Fruit fly (Drosophila melanogaster) whole organism, embryonic: Measurements from ENCODE around the gene CG6966.

Experiments used
- Atf-2 ChIP-seq: fragments of 200-800 bp; sonication (Bioruptor generic); optimal IDR thresholded peaks from 2 replicates; lab custom pipeline; 2016; ENCODE audit warnings: missing biosample characterization, missing genetic modification characterization
- Atf3 ChIP-seq: fragments of 200-800 bp; sonication (Bioruptor generic); optimal IDR thresholded peaks from 3 replicates; lab custom pipeline; 2016; ENCODE audit warnings: missing biosample characterization, missing genetic modification characterization
- B-H2 ChIP-seq: fragments of 200-800 bp; sonication (Bioruptor generic); optimal IDR thresholded peaks from 2 replicates; lab custom pipeline; 2018; ENCODE audit warnings: missing biosample characterization, mild to moderate bottlenecking, missing genetic modification characterization
- Bgb ChIP-seq: fragments of 200-800 bp; sonication (Bioruptor generic); IDR thresholded peaks from 2 replicates; pipeline ENCODE4 v1.3.6; 2022; ENCODE audit warnings: missing biosample characterization, missing genetic modification characterization; ENCODE audit not compliant: partially characterized antibody
- Bteb2 ChIP-seq: fragments of 200-800 bp; sonication (Bioruptor generic); optimal IDR thresholded peaks from 2 replicates; lab custom pipeline; 2016; ENCODE audit warnings: missing biosample characterization, missing genetic modification characterization
- CG10147 ChIP-seq: fragments of 200-800 bp; sonication (Bioruptor generic); optimal IDR thresholded peaks from 2 replicates; lab custom pipeline; 2019; ENCODE audit warnings: missing biosample characterization, mild to moderate bottlenecking, missing genetic modification characterization, moderate library complexity
- CG10209 ChIP-seq: fragments of 200-800 bp; sonication (Bioruptor generic); optimal IDR thresholded peaks from 3 replicates; lab custom pipeline; 2017; ENCODE audit warnings: missing biosample characterization, mild to moderate bottlenecking, missing genetic modification characterization, missing genetic modification reagents
- CG10654 ChIP-seq: fragments of 200-800 bp; sonication (Bioruptor generic); optimal IDR thresholded peaks from 2 replicates; lab custom pipeline; 2016; ENCODE audit warnings: missing biosample characterization, missing genetic modification characterization
- CG11723 ChIP-seq: fragments of 200-800 bp; sonication (Bioruptor generic); optimal IDR thresholded peaks from 2 replicates; lab custom pipeline; 2017; ENCODE audit warnings: missing biosample characterization, mild to moderate bottlenecking, missing genetic modification characterization
- CG14441 ChIP-seq: fragments of 200-800 bp; sonication (Bioruptor generic); IDR thresholded peaks from 2 replicates; pipeline ENCODE4 v1.3.6; 2022; ENCODE audit warnings: missing biosample characterization, missing genetic modification characterization
- CG15011 ChIP-seq: fragments of 200-800 bp; sonication (Bioruptor generic); optimal IDR thresholded peaks from 3 replicates; lab custom pipeline; 2018; ENCODE audit warnings: missing biosample characterization, mild to moderate bottlenecking, missing genetic modification characterization
- CG18476 ChIP-seq: fragments of 200-800 bp; sonication (Bioruptor generic); optimal IDR thresholded peaks from 2 replicates; lab custom pipeline; 2016; ENCODE audit warnings: missing biosample characterization, mild to moderate bottlenecking, missing genetic modification characterization
- CG18619 ChIP-seq: fragments of 200-800 bp; sonication (Bioruptor generic); optimal IDR thresholded peaks from 3 replicates; lab custom pipeline; 2017; ENCODE audit warnings: missing biosample characterization, mild to moderate bottlenecking, missing genetic modification characterization
- CG32767 ChIP-seq: fragments of 200-800 bp; sonication (Bioruptor generic); IDR thresholded peaks from 2 replicates; pipeline ENCODE4 v1.3.6; 2022; ENCODE audit warnings: missing biosample characterization, missing genetic modification characterization
- CG33557 ChIP-seq: fragments of 200-800 bp; sonication (Bioruptor generic); optimal IDR thresholded peaks from 2 replicates; lab custom pipeline; 2019; ENCODE audit warnings: missing biosample characterization, mild to moderate bottlenecking, missing genetic modification characterization, moderate library complexity
- CG34224 ChIP-seq: fragments of 200-800 bp; sonication (Bioruptor generic); IDR thresholded peaks from 3 replicates; pipeline ENCODE4 v1.3.6; 2022; ENCODE audit warnings: missing biosample characterization, missing genetic modification characterization; ENCODE audit not compliant: partially characterized antibody
- CG34422 ChIP-seq: fragments of 200-800 bp; sonication (Bioruptor generic); IDR thresholded peaks from 3 replicates; pipeline ENCODE4 v1.3.6; 2022; ENCODE audit warnings: missing biosample characterization, missing genetic modification characterization
- CG4617 ChIP-seq: fragments of 200-800 bp; sonication (Bioruptor generic); optimal IDR thresholded peaks from 3 replicates; lab custom pipeline; 2016; ENCODE audit warnings: missing biosample characterization, missing genetic modification characterization, borderline replicate concordance
- CG4730 ChIP-seq: fragments of 200-800 bp; sonication (Bioruptor generic); IDR thresholded peaks from 2 replicates; pipeline ENCODE4 v1.3.6; 2022; ENCODE audit warnings: missing biosample characterization, missing genetic modification characterization
- CG7556 ChIP-seq: fragments of 200-800 bp; sonication (Bioruptor generic); optimal IDR thresholded peaks from 2 replicates; lab custom pipeline; 2017; ENCODE audit warnings: missing biosample characterization, mild to moderate bottlenecking, missing genetic modification characterization
- CG7928 ChIP-seq: fragments of 200-800 bp; sonication (Bioruptor generic); optimal IDR thresholded peaks from 2 replicates; lab custom pipeline; 2017; ENCODE audit warnings: missing biosample characterization, mild to moderate bottlenecking, missing genetic modification characterization
- CG8089 ChIP-seq: fragments of 200-800 bp; sonication (Bioruptor generic); optimal IDR thresholded peaks from 3 replicates; lab custom pipeline; 2016; ENCODE audit warnings: missing biosample characterization, missing genetic modification characterization
- CG9932 ChIP-seq: fragments of 200-800 bp; sonication (Bioruptor generic); IDR thresholded peaks from 2 replicates; pipeline ENCODE4 v1.3.6; 2022; ENCODE audit warnings: missing biosample characterization, missing genetic modification characterization
- D ChIP-seq, 2 experiments: fragments of 200-800 bp in 1 of 2; fragments of >200 bp in 1 of 2; sonication (Bioruptor generic) in 1 of 2; optimal IDR thresholded peaks; 2 replicates in 1 of 2; 3 replicates in 1 of 2; lab custom pipeline; 2017; ENCODE audit warnings: mild to moderate bottlenecking in 1 of 2, missing biosample characterization in 1 of 2, missing genetic modification characterization in 1 of 2, missing genetic modification reagents in 1 of 2
- Dip3 ChIP-seq: fragments of 200-800 bp; sonication (Bioruptor generic); optimal IDR thresholded peaks from 3 replicates; lab custom pipeline; 2016; ENCODE audit warnings: missing biosample characterization, missing genetic modification characterization
- Dll ChIP-seq: fragments of 200-800 bp; sonication (Bioruptor generic); IDR thresholded peaks from 4 replicates; pipeline ENCODE4 v1.3.6; 2022; ENCODE audit warnings: missing biosample characterization, missing genetic modification characterization; ENCODE audit not compliant: partially characterized antibody
- Doc2 ChIP-seq: fragments of 200-800 bp; sonication (Bioruptor generic); IDR thresholded peaks from 2 replicates; pipeline ENCODE4 v1.3.6; 2022; ENCODE audit warnings: missing biosample characterization, missing genetic modification characterization
- Doc3 ChIP-seq: fragments of 200-800 bp; sonication (Bioruptor generic); IDR thresholded peaks from 3 replicates; pipeline ENCODE4 v1.3.6; 2022; ENCODE audit warnings: missing biosample characterization, missing genetic modification characterization; ENCODE audit not compliant: partially characterized antibody
- ERR ChIP-seq: fragments of 200-800 bp; sonication (Bioruptor generic); optimal IDR thresholded peaks from 2 replicates; lab custom pipeline; 2016; ENCODE audit warnings: missing biosample characterization, missing genetic modification characterization
- Kr ChIP-seq: fragments of 200-800 bp; sonication (Bioruptor generic); optimal IDR thresholded peaks from 2 replicates; lab custom pipeline; 2017; ENCODE audit warnings: missing biosample characterization, mild to moderate bottlenecking, missing genetic modification characterization
- MESR4 ChIP-seq: fragments of 200-800 bp; sonication (Bioruptor generic); optimal IDR thresholded peaks from 2 replicates; lab custom pipeline; 2018; ENCODE audit warnings: missing biosample characterization, mild to moderate bottlenecking, missing genetic modification characterization, moderate library complexity
- NC2α ChIP-seq: fragments of 200-800 bp; sonication (Bioruptor generic); optimal IDR thresholded peaks from 2 replicates; lab custom pipeline; 2016; ENCODE audit warnings: missing biosample characterization, missing genetic modification characterization
- Oli ChIP-seq: fragments of 200-800 bp; sonication (Bioruptor generic); optimal IDR thresholded peaks from 2 replicates; lab custom pipeline; 2018; ENCODE audit warnings: missing biosample characterization, mild to moderate bottlenecking, missing genetic modification characterization, moderate library complexity
- Side ChIP-seq: fragments of 200-800 bp; sonication (Bioruptor generic); optimal IDR thresholded peaks from 2 replicates; lab custom pipeline; 2016; ENCODE audit warnings: missing biosample characterization, missing genetic modification characterization
- aop ChIP-seq: fragments of 200-800 bp; sonication (Bioruptor generic); IDR thresholded peaks from 2 replicates; pipeline ENCODE4 v1.3.6; 2022; ENCODE audit warnings: missing biosample characterization, missing genetic modification characterization
- cad ChIP-seq: fragments of >200 bp; optimal IDR thresholded peaks from 2 replicates; lab custom pipeline; 2017; ENCODE audit warnings: missing biosample characterization, missing genetic modification characterization
- caup ChIP-seq: fragments of 200-800 bp; sonication (Bioruptor generic); optimal IDR thresholded peaks from 3 replicates; lab custom pipeline; 2017; ENCODE audit warnings: missing biosample characterization, mild to moderate bottlenecking, missing genetic modification characterization, moderate library complexity; ENCODE audit not compliant: severe bottlenecking
- chif ChIP-seq, 2 experiments: fragments of 200-800 bp; sonication (Bioruptor generic); optimal IDR thresholded peaks; 3 replicates each; lab custom pipeline; 2016; ENCODE audit warnings: missing biosample characterization in 2 of 2, missing genetic modification characterization in 2 of 2
- dpn ChIP-seq, 2 experiments: fragments of 200-800 bp; sonication (Bioruptor generic); optimal IDR thresholded peaks; 3 replicates each; lab custom pipeline; 2016; ENCODE audit warnings: missing biosample characterization in 2 of 2, missing genetic modification characterization in 2 of 2
- gro ChIP-seq: fragments of 200-800 bp; sonication (Bioruptor generic); optimal IDR thresholded peaks from 2 replicates; lab custom pipeline; 2016; ENCODE audit warnings: missing biosample characterization, missing genetic modification characterization
- hbn ChIP-seq: fragments of 200-800 bp; sonication (Bioruptor generic); IDR thresholded peaks from 2 replicates; pipeline ENCODE4 v1.3.6; 2022; ENCODE audit warnings: missing biosample characterization, missing genetic modification characterization; ENCODE audit not compliant: partially characterized antibody
- hkb ChIP-seq, 2 experiments: fragments of 200-800 bp in 1 of 2; fragments of >200 bp in 1 of 2; sonication (Bioruptor generic) in 1 of 2; IDR thresholded peaks in 1 of 2; optimal IDR thresholded peaks in 1 of 2; 2 replicates each; pipeline versions ENCODE4 v1.3.6 to Lab custom; 2017 to 2022; ENCODE audit warnings: missing biosample characterization in 1 of 2, missing genetic modification characterization in 1 of 2
- hth ChIP-seq: fragments of >200 bp; optimal IDR thresholded peaks from 2 replicates; lab custom pipeline; 2017; ENCODE audit warnings: inconsistent platforms
- insv ChIP-seq, 2 experiments: fragments of 200-800 bp; sonication (Bioruptor generic); optimal IDR thresholded peaks; 3 replicates each; lab custom pipeline; 2016 to 2018; ENCODE audit warnings: missing biosample characterization in 2 of 2, missing genetic modification characterization in 2 of 2
- jigr1 ChIP-seq: fragments of 200-800 bp; sonication (Bioruptor generic); IDR thresholded peaks from 3 replicates; pipeline ENCODE4 v1.3.6; 2022; ENCODE audit warnings: missing biosample characterization, missing genetic modification characterization
- jumu ChIP-seq: fragments of 200-800 bp; sonication (Bioruptor generic); optimal IDR thresholded peaks from 3 replicates; lab custom pipeline; 2016; ENCODE audit warnings: missing biosample characterization, missing genetic modification characterization
- ro ChIP-seq: fragments of 200-800 bp; sonication (Bioruptor generic); IDR thresholded peaks from 2 replicates; pipeline ENCODE4 v1.3.6; 2022; ENCODE audit warnings: missing biosample characterization, missing genetic modification characterization
- run ChIP-seq: fragments of 200-800 bp; sonication (Bioruptor generic); optimal IDR thresholded peaks from 3 replicates; lab custom pipeline; 2018; ENCODE audit warnings: missing biosample characterization, mild to moderate bottlenecking, missing genetic modification characterization
- trem ChIP-seq: fragments of 200-800 bp; optimal IDR thresholded peaks from 3 replicates; lab custom pipeline; 2019; ENCODE audit warnings: missing biosample characterization, mild to moderate bottlenecking, missing genetic modification characterization, moderate library complexity
- zen2 ChIP-seq: fragments of 200-800 bp; sonication (Bioruptor generic); IDR thresholded peaks from 3 replicates; pipeline ENCODE4 v1.3.6; 2022; ENCODE audit warnings: missing biosample characterization, missing genetic modification characterization; ENCODE audit not compliant: partially characterized antibody

CG6966 gene

DNA sequence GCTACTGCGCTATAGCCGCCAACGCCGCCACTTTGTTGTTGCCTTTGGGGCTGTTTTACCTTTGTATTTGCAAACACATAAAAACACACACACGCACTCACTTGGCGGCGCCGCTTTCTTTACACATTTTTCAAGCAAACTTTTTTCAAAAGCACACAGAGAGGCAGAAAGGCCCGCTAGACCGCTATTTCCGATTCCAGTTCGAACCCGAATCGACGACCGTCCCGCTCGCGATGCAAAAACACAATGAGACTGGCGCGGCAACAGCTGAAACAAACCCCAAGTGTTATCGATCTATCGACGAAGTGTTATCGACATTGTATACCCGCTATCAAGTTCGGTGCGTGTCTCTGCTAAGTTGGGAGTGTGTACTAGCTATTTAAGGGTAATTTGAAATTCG is 36.2 kb upstream of the CG6966 start, which contains the start of gene CG42788 (continued):
- TF ChIP-seq Dip3 (GFP tag; lab: Kevin White, UChicago): peak; percentile 60
- no peak for TF ChIP-seq aop
- peak in 1 of 2 experiments; percentile 88 for TF ChIP-seq insv (GFP tag; optimal IDR thresholded peaks at IDR 0.05; lab: Kevin White, UChicago)
- no peak for TF ChIP-seq CG18476 (GFP tag; lab: Kevin White, UChicago)
- peak; percentile 75 for TF ChIP-seq Bteb2 (GFP tag; lab: Kevin White, UChicago)
- no peak for TF ChIP-seq hth (lab: Kevin White, UChicago)
- TF ChIP-seq Oli (tag; lab: Kevin White, UChicago): no peak
- no peak for TF ChIP-seq Dll
- TF ChIP-seq CG33557 (GFP tag; lab: Kevin White, UChicago): peak; percentile 46
- TF ChIP-seq CG10147: no peak
- TF ChIP-seq run (tag; lab: Kevin White, UChicago): peak; percentile 55
- TF ChIP-seq hkb (optimal IDR thresholded peaks at IDR 0.05; lab: Kevin White, UChicago): no peak
- TF ChIP-seq hkb (GFP tag; IDR thresholded peaks at IDR 0.05; lab: Robert Waterston, UW): no peak
- TF ChIP-seq jigr1 (GFP tag; lab: Robert Waterston, UW): no peak
- no peak for TF ChIP-seq CG9932 (GFP tag; lab: Robert Waterston, UW)
- TF ChIP-seq hbn (GFP tag; lab: Robert Waterston, UW): no peak
- no peak for TF ChIP-seq Doc2 (GFP tag; lab: Robert Waterston, UW)
- peak; percentile 60 for TF ChIP-seq Atf-2
- no peak for TF ChIP-seq D (optimal IDR thresholded peaks at IDR 0.05; lab: Kevin White, UChicago)
- TF ChIP-seq D (GFP tag; optimal IDR thresholded peaks at IDR 0.05; lab: Kevin White, UChicago): peak; percentile 10
- peak in 1 of 2 experiments; percentile 36 for TF ChIP-seq chif (GFP tag; optimal IDR thresholded peaks at IDR 0.05; lab: Kevin White, UChicago)
- no peak for TF ChIP-seq CG34422 (GFP tag; lab: Robert Waterston, UW)
- TF ChIP-seq gro (GFP tag; lab: Kevin White, UChicago): peak; percentile 93
- TF ChIP-seq Doc3 (GFP tag; lab: Robert Waterston, UW): no peak
- TF ChIP-seq CG11723: peak; percentile 41
- TF ChIP-seq CG7556 (GFP tag; lab: Kevin White, UChicago): peak; percentile 6
- TF ChIP-seq CG34224 (GFP tag; lab: Robert Waterston, UW): no peak
- peak; percentile 0 for TF ChIP-seq CG10654
- peak; percentile 49 for TF ChIP-seq CG18619 (GFP tag; lab: Kevin White, UChicago)
- TF ChIP-seq zen2 (GFP tag; lab: Robert Waterston, UW): no peak
- TF ChIP-seq NC2α (GFP tag; lab: Kevin White, UChicago): peak; percentile 72
- no peak for TF ChIP-seq CG14441 (GFP tag; lab: Robert Waterston, UW)
- TF ChIP-seq CG10209: peak; percentile 53
- no peak for TF ChIP-seq CG4730 (GFP tag; lab: Robert Waterston, UW)
- TF ChIP-seq Kr (GFP tag; lab: Kevin White, UChicago): no peak
- no peak for TF ChIP-seq cad
- peak; percentile 72 for TF ChIP-seq B-H2
- peak; percentile 79 for TF ChIP-seq MESR4 (GFP tag; lab: Kevin White, UChicago)
- TF ChIP-seq caup (GFP tag; lab: Kevin White, UChicago): peak; percentile 67
- no peak for TF ChIP-seq ro
- no peak for TF ChIP-seq CG32767
- peak; percentile 59 to 75 for TF ChIP-seq dpn (GFP tag; optimal IDR thresholded peaks at IDR 0.05; lab: Kevin White, UChicago)
- TF ChIP-seq Side: peak; percentile 83
- TF ChIP-seq CG8089: peak; percentile 64
- TF ChIP-seq trem: peak; percentile 66
- peak; percentile 48 for TF ChIP-seq Atf3 (GFP tag; lab: Kevin White, UChicago)
- peak; percentile 88 for TF ChIP-seq ERR (GFP tag; lab: Kevin White, UChicago)
- TF ChIP-seq Bgb (GFP tag; lab: Robert Waterston, UW): no peak
- TF ChIP-seq jumu (GFP tag; lab: Kevin White, UChicago): peak; percentile 34
- TF ChIP-seq CG7928 (GFP tag; lab: Kevin White, UChicago): peak; percentile 4
- no peak for TF ChIP-seq CG15011 (GFP tag; lab: Kevin White, UChicago)
- no peak for TF ChIP-seq CG4617
